Fruit fly (Drosophila melanogaster) whole organism, wandering third instar larva: ENCODE data around the gene srp.

Source experiments
- Dfd ChIP-seq: fragments of >200 bp; optimal IDR thresholded peaks from 2 replicates; lab custom pipeline; 2017; ENCODE audit warnings: missing biosample characterization, missing genetic modification characterization
- HLH106 ChIP-seq: fragments of 200-800 bp; optimal IDR thresholded peaks from 3 replicates; lab custom pipeline; 2019; ENCODE audit warnings: missing biosample characterization, mild to moderate bottlenecking, missing genetic modification characterization, moderate library complexity
- Mio ChIP-seq: sonication (Bioruptor generic); optimal IDR thresholded peaks from 2 replicates; lab custom pipeline; 2016; ENCODE audit warnings: missing biosample characterization, missing genetic modification characterization
- Myc ChIP-seq: fragments of >200 bp; optimal IDR thresholded peaks from 2 replicates; lab custom pipeline; 2017
- ey ChIP-seq: fragments of 200-800 bp; sonication (Bioruptor generic); optimal IDR thresholded peaks from 2 replicates; lab custom pipeline; 2016; ENCODE audit warnings: missing biosample characterization, missing genetic modification characterization
- foxo ChIP-seq, 2 experiments: fragments of 200-800 bp; sonication (Bioruptor generic); optimal IDR thresholded peaks; 2 replicates in 1 of 2; 3 replicates in 1 of 2; lab custom pipeline; 2016 to 2017; ENCODE audit warnings: missing biosample characterization in 2 of 2, missing genetic modification characterization in 2 of 2
- lola ChIP-seq: fragments of >200 bp; optimal IDR thresholded peaks from 2 replicates; lab custom pipeline; 2017; ENCODE audit warnings: missing biosample characterization, missing genetic modification characterization
- usp ChIP-seq: fragments of >200 bp; optimal IDR thresholded peaks from 2 replicates; lab custom pipeline; 2017; ENCODE audit warnings: missing biosample characterization, missing genetic modification characterization

DNA sequence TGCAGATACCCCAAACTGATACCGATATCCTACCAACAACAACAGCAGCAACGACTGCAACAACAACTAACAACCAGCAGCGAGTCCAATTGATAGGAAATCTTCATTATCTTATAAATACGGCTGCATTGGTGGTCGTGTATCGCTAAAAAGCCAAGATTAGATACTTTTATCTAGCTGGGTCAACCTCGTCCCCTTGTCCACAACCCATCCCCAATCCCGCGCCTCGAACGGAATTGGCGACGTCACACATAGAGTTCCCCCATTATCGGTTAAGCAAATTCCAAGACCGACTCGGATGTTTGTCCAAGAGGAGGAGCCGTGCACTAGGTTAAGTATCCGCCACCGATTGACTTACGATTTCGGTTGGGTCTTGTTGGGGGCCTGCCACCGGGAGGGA, 22.3 kb downstream of the srp start:
- TF ChIP-seq lola (GFP tag; lab: Kevin White, UChicago) (no peak), foxo (GFP tag; optimal IDR thresholded peaks at IDR 0.05; lab: Kevin White, UChicago) (no peak), Mio (GFP tag; lab: Kevin White, UChicago) (no peak), ey (GFP tag; lab: Kevin White, UChicago) (no peak), Dfd (no peak), usp (GFP tag; lab: Kevin White, UChicago) (no peak), Myc (lab: Kevin White, UChicago) (no peak), HLH106 (no peak)
